1 fruit fly cellular context compared by ENCODE assay signal in genomic region chr2L:161453-162175, dm6.
A peak's percentile ranks its signal among the peaks of the same experiment; 100 is the strongest.
TF ChIP-seq lines count a peak whose summit lies in the region.

No protein-coding gene starts in this region.

TF ChIP-seq in whole organism, embryonic, 481 proteins besides CTCF, POLR2A, EP300 and RAD21 (continued from another document and continues in another):
- TF ChIP-seq CG8359 (GFP tag; optimal IDR thresholded peaks at IDR 0.05; lab: Kevin White, UChicago; ENCODE audit: borderline replicate concordance) (no peak), Vsx1 (GFP tag; optimal IDR thresholded peaks at IDR 0.05; lab: Kevin White, UChicago) (no peak), CG6175 (GFP tag; IDR thresholded peaks at IDR 0.05; lab: Robert Waterston, UW) (no peak), Kr (GFP tag; optimal IDR thresholded peaks at IDR 0.05; lab: Kevin White, UChicago) (no peak), CG16779 (GFP tag; IDR thresholded peaks at IDR 0.05; lab: Robert Waterston, UW) (no peak), D (optimal IDR thresholded peaks at IDR 0.05; lab: Kevin White, UChicago) (peak; percentile 86), D (GFP tag; optimal IDR thresholded peaks at IDR 0.05; lab: Kevin White, UChicago) (no peak), da (GFP tag; optimal IDR thresholded peaks at IDR 0.05; lab: Kevin White, UChicago) (no peak), CG34224 (GFP tag; IDR thresholded peaks at IDR 0.05; lab: Robert Waterston, UW; ENCODE audit: partially characterized antibody) (no peak), E2f1 (GFP tag; IDR thresholded peaks at IDR 0.05; lab: Robert Waterston, UW) (no peak), NC2β (GFP tag; optimal IDR thresholded peaks at IDR 0.05; lab: Kevin White, UChicago) (no peak), nau (GFP tag; optimal IDR thresholded peaks at IDR 0.05; lab: Kevin White, UChicago) (peak; percentile 61), tap (tag; optimal IDR thresholded peaks at IDR 0.05; lab: Kevin White, UChicago) (peak; percentile 11), NC2α (GFP tag; optimal IDR thresholded peaks at IDR 0.05; lab: Kevin White, UChicago) (no peak), wdn (GFP tag; IDR thresholded peaks at IDR 0.05; lab: Robert Waterston, UW) (no peak), Bteb2 (GFP tag; optimal IDR thresholded peaks at IDR 0.05; lab: Kevin White, UChicago) (no peak), CG9876 (GFP tag; optimal IDR thresholded peaks at IDR 0.05; lab: Kevin White, UChicago) (no peak), CG4424 (GFP tag; optimal IDR thresholded peaks at IDR 0.05; lab: Kevin White, UChicago) (peak; percentile 38), Med (GFP tag; lab: Kevin White, UChicago) (peak; percentile 76), disco-r (GFP tag; optimal IDR thresholded peaks at IDR 0.05; lab: Kevin White, UChicago) (no peak), pb (GFP tag; optimal IDR thresholded peaks at IDR 0.05; lab: Kevin White, UChicago) (no peak), sug (tag; optimal IDR thresholded peaks at IDR 0.05; lab: Kevin White, UChicago) (peak; percentile 72), CG1647 (GFP tag; optimal IDR thresholded peaks at IDR 0.05; lab: Kevin White, UChicago) (no peak), abd-A (tag; optimal IDR thresholded peaks at IDR 0.05; lab: Kevin White, UChicago) (peak; percentile 99), al (GFP tag; IDR thresholded peaks at IDR 0.05; lab: Robert Waterston, UW) (no peak), rib (GFP tag; IDR thresholded peaks at IDR 0.05; lab: Robert Waterston, UW) (no peak), fru (optimal IDR thresholded peaks at IDR 0.05; lab: Kevin White, UChicago) (no peak), exex (tag; optimal IDR thresholded peaks at IDR 0.05; lab: Kevin White, UChicago) (peak; percentile 48), emc (GFP tag; optimal IDR thresholded peaks at IDR 0.05; lab: Kevin White, UChicago) (no peak), CG8089 (GFP tag; optimal IDR thresholded peaks at IDR 0.05; lab: Kevin White, UChicago) (no peak), CG12942 (GFP tag; optimal IDR thresholded peaks at IDR 0.05; lab: Kevin White, UChicago) (peak; percentile 1), CG13287 (GFP tag; IDR thresholded peaks at IDR 0.05; lab: Robert Waterston, UW; ENCODE audit: partially characterized antibody) (no peak), gem (tag; optimal IDR thresholded peaks at IDR 0.05; lab: Kevin White, UChicago) (no peak), az2 (GFP tag; optimal IDR thresholded peaks at IDR 0.05; lab: Kevin White, UChicago) (no peak), HLHmδ (GFP tag; optimal IDR thresholded peaks at IDR 0.05; lab: Kevin White, UChicago) (peak; percentile 76), Opbp (GFP tag; IDR thresholded peaks at IDR 0.05; lab: Robert Waterston, UW; ENCODE audit: partially characterized antibody) (no peak), psq (GFP tag; optimal IDR thresholded peaks at IDR 0.05; lab: Kevin White, UChicago) (peak; percentile 57), sens-2 (GFP tag; IDR thresholded peaks at IDR 0.05; lab: Robert Waterston, UW) (no peak), so (GFP tag; IDR thresholded peaks at IDR 0.05; lab: Robert Waterston, UW) (no peak), Stat92E (GFP tag; optimal IDR thresholded peaks at IDR 0.05; lab: Kevin White, UChicago) (peak in 2 of 3 experiments; percentile 71 to 72), trh (GFP tag; optimal IDR thresholded peaks at IDR 0.05; lab: Kevin White, UChicago) (no peak), cwo (GFP tag; optimal IDR thresholded peaks at IDR 0.05; lab: Kevin White, UChicago) (peak; percentile 0), CG31365 (tag; optimal IDR thresholded peaks at IDR 0.05; lab: Kevin White, UChicago) (no peak), Bgb (GFP tag; IDR thresholded peaks at IDR 0.05; lab: Robert Waterston, UW; ENCODE audit: partially characterized antibody) (no peak), CG7271 (tag; optimal IDR thresholded peaks at IDR 0.05; lab: Kevin White, UChicago) (peak; percentile 34), Rx (GFP tag; IDR thresholded peaks at IDR 0.05; lab: Robert Waterston, UW) (no peak), CG18011 (GFP tag; optimal IDR thresholded peaks at IDR 0.05; lab: Kevin White, UChicago) (no peak), gsb (GFP tag; IDR thresholded peaks at IDR 0.05; lab: Robert Waterston, UW) (no peak), cg (GFP tag; optimal IDR thresholded peaks at IDR 0.05; lab: Kevin White, UChicago) (peak; percentile 94), CG10979 (tag; optimal IDR thresholded peaks at IDR 0.05; lab: Kevin White, UChicago) (no peak), Lim3 (GFP tag; IDR thresholded peaks at IDR 0.05; lab: Robert Waterston, UW) (no peak), Elba2 (GFP tag; optimal IDR thresholded peaks at IDR 0.05; lab: Kevin White, UChicago) (no peak), ken (GFP tag; IDR thresholded peaks at IDR 0.05; lab: Robert Waterston, UW) (no peak), cas (GFP tag; IDR thresholded peaks at IDR 0.05; lab: Robert Waterston, UW) (no peak), Hey (tag; optimal IDR thresholded peaks at IDR 0.05; lab: Kevin White, UChicago) (peak; percentile 63), PHDP (tag; optimal IDR thresholded peaks at IDR 0.05; lab: Kevin White, UChicago) (peak; percentile 8), Hr39 (optimal IDR thresholded peaks at IDR 0.05; lab: Kevin White, UChicago) (no peak), Nf-YB (GFP tag; optimal IDR thresholded peaks at IDR 0.05; lab: Kevin White, UChicago) (peak; percentile 40), CG11247 (GFP tag; IDR thresholded peaks at IDR 0.05; lab: Robert Waterston, UW) (no peak), Xrp1 (GFP tag; IDR thresholded peaks at IDR 0.05; lab: Robert Waterston, UW) (no peak), shn (GFP tag; optimal IDR thresholded peaks at IDR 0.05; lab: Kevin White, UChicago) (no peak), CG4854 (GFP tag; optimal IDR thresholded peaks at IDR 0.05; lab: Kevin White, UChicago) (no peak), CG9609 (GFP tag; optimal IDR thresholded peaks at IDR 0.05; lab: Kevin White, UChicago) (no peak), CG11723 (GFP tag; optimal IDR thresholded peaks at IDR 0.05; lab: Kevin White, UChicago) (peak; percentile 25), CG11560 (tag; IDR thresholded peaks at IDR 0.05; lab: Robert Waterston, UW) (no peak), gcm2 (GFP tag; optimal IDR thresholded peaks at IDR 0.05; lab: Kevin White, UChicago) (no peak), dmrt11E (tag; optimal IDR thresholded peaks at IDR 0.05; lab: Kevin White, UChicago) (no peak), pros (GFP tag; optimal IDR thresholded peaks at IDR 0.05; lab: Kevin White, UChicago) (peak; percentile 96), CG5953 (GFP tag; IDR thresholded peaks at IDR 0.05; lab: Robert Waterston, UW) (no peak), CG17829 (tag; optimal IDR thresholded peaks at IDR 0.05; lab: Kevin White, UChicago) (no peak), Dek (tag; optimal IDR thresholded peaks at IDR 0.05; lab: Kevin White, UChicago) (no peak), otp (GFP tag; IDR thresholded peaks at IDR 0.05; lab: Robert Waterston, UW) (no peak), sim (GFP tag; IDR thresholded peaks at IDR 0.05; lab: Robert Waterston, UW) (no peak), CG15269 (tag; optimal IDR thresholded peaks at IDR 0.05; lab: Kevin White, UChicago) (no peak), ttk (GFP tag; IDR thresholded peaks at IDR 0.05; lab: Robert Waterston, UW) (no peak), Nf-YC (tag; optimal IDR thresholded peaks at IDR 0.05; lab: Kevin White, UChicago) (peak; percentile 50), E2f2 (GFP tag; IDR thresholded peaks at IDR 0.05; lab: Robert Waterston, UW) (no peak), CG1832 (GFP tag; optimal IDR thresholded peaks at IDR 0.05; lab: Kevin White, UChicago) (peak; percentile 45), CG7372 (GFP tag; IDR thresholded peaks at IDR 0.05; lab: Robert Waterston, UW) (no peak), MTF-1 (GFP tag; optimal IDR thresholded peaks at IDR 0.05; lab: Kevin White, UChicago; ENCODE audit: borderline replicate concordance) (peak; percentile 21), CG4820 (GFP tag; optimal IDR thresholded peaks at IDR 0.05; lab: Kevin White, UChicago) (no peak), CG10209 (GFP tag; optimal IDR thresholded peaks at IDR 0.05; lab: Kevin White, UChicago) (no peak), pum (GFP tag; optimal IDR thresholded peaks at IDR 0.05; lab: Kevin White, UChicago) (no peak), btn (GFP tag; optimal IDR thresholded peaks at IDR 0.05; lab: Kevin White, UChicago) (no peak), Aef1 (GFP tag; IDR thresholded peaks at IDR 0.05; lab: Robert Waterston, UW) (no peak), nerfin-2 (GFP tag; IDR thresholded peaks at IDR 0.05; lab: Robert Waterston, UW; ENCODE audit: partially characterized antibody) (no peak), ara (GFP tag; IDR thresholded peaks at IDR 0.05; lab: Robert Waterston, UW) (no peak), CG3407 (GFP tag; optimal IDR thresholded peaks at IDR 0.05; lab: Kevin White, UChicago) (peak; percentile 100), CG11085 (GFP tag; IDR thresholded peaks at IDR 0.05; lab: Robert Waterston, UW) (no peak), Hsf (GFP tag; optimal IDR thresholded peaks at IDR 0.05; lab: Kevin White, UChicago) (no peak), sima (GFP tag; optimal IDR thresholded peaks at IDR 0.05; lab: Kevin White, UChicago) (no peak), pfk (GFP tag; optimal IDR thresholded peaks at IDR 0.05; lab: Kevin White, UChicago) (peak; percentile 61), insv (GFP tag; optimal IDR thresholded peaks at IDR 0.05; lab: Kevin White, UChicago) (peak in 1 of 2 experiments; percentile 47), eve (GFP tag; optimal IDR thresholded peaks at IDR 0.05; lab: Kevin White, UChicago) (no peak), zfh1 (GFP tag; IDR thresholded peaks at IDR 0.05; lab: Robert Waterston, UW) (no peak), Hmr (GFP tag; optimal IDR thresholded peaks at IDR 0.05; lab: Kevin White, UChicago) (peak; percentile 50), CG12769 (tag; optimal IDR thresholded peaks at IDR 0.05; lab: Kevin White, UChicago) (peak; percentile 82), sqz (GFP tag; optimal IDR thresholded peaks at IDR 0.05; lab: Kevin White, UChicago) (peak; percentile 69), CG4617 (GFP tag; optimal IDR thresholded peaks at IDR 0.05; lab: Kevin White, UChicago; ENCODE audit: borderline replicate concordance) (no peak), lov (optimal IDR thresholded peaks at IDR 0.05; lab: Kevin White, UChicago) (no peak), lov (GFP tag; IDR thresholded peaks at IDR 0.05; lab: Robert Waterston, UW) (no peak), CG2889 (GFP tag; IDR thresholded peaks at IDR 0.05; lab: Robert Waterston, UW) (no peak), B-H1 (GFP tag; IDR thresholded peaks at IDR 0.05; lab: Robert Waterston, UW) (no peak), ranshi (GFP tag; IDR thresholded peaks at IDR 0.05; lab: Robert Waterston, UW) (no peak), Meics (GFP tag; optimal IDR thresholded peaks at IDR 0.05; lab: Kevin White, UChicago) (no peak), CG10321 (GFP tag; IDR thresholded peaks at IDR 0.05; lab: Robert Waterston, UW) (no peak), CG10366 (GFP tag; IDR thresholded peaks at IDR 0.05; lab: Robert Waterston, UW) (no peak), Ptx1 (GFP tag; IDR thresholded peaks at IDR 0.05; lab: Robert Waterston, UW) (no peak), CG8290 (GFP tag; optimal IDR thresholded peaks at IDR 0.05; lab: Kevin White, UChicago) (no peak), CG8290 (tag; optimal IDR thresholded peaks at IDR 0.05; lab: Kevin White, UChicago) (peak; percentile 14 to 62), chn (GFP tag; optimal IDR thresholded peaks at IDR 0.05; lab: Kevin White, UChicago) (no peak), Drgx (GFP tag; IDR thresholded peaks at IDR 0.05; lab: Robert Waterston, UW) (no peak), scrt (GFP tag; optimal IDR thresholded peaks at IDR 0.05; lab: Kevin White, UChicago) (peak; percentile 29), gfzf (GFP tag; optimal IDR thresholded peaks at IDR 0.05; lab: Kevin White, UChicago) (no peak), H2.0 (GFP tag; IDR thresholded peaks at IDR 0.05; lab: Robert Waterston, UW) (no peak), CG1233 (GFP tag; optimal IDR thresholded peaks at IDR 0.05; lab: Kevin White, UChicago) (peak; percentile 16), Atf6 (GFP tag; IDR thresholded peaks at IDR 0.05; lab: Robert Waterston, UW) (no peak), dpn (GFP tag; optimal IDR thresholded peaks at IDR 0.05; lab: Kevin White, UChicago) (no peak), CG43689 (GFP tag; IDR thresholded peaks at IDR 0.05; lab: Robert Waterston, UW) (no peak), CG3281 (GFP tag; optimal IDR thresholded peaks at IDR 0.05; lab: Kevin White, UChicago) (peak; percentile 66), ind (GFP tag; optimal IDR thresholded peaks at IDR 0.05; lab: Kevin White, UChicago) (no peak), CG7357 (GFP tag; IDR thresholded peaks at IDR 0.05; lab: Robert Waterston, UW) (no peak), zfh2 (GFP tag; optimal IDR thresholded peaks at IDR 0.05; lab: Kevin White, UChicago) (no peak), BtbVII (GFP tag; optimal IDR thresholded peaks at IDR 0.05; lab: Kevin White, UChicago) (peak; percentile 52), Dp (GFP tag; optimal IDR thresholded peaks at IDR 0.05; lab: Kevin White, UChicago) (no peak), Six4 (GFP tag; optimal IDR thresholded peaks at IDR 0.05; lab: Kevin White, UChicago) (no peak), aop (GFP tag; IDR thresholded peaks at IDR 0.05; lab: Robert Waterston, UW) (no peak), CG12155 (GFP tag; optimal IDR thresholded peaks at IDR 0.05; lab: Kevin White, UChicago) (no peak), yki (optimal IDR thresholded peaks at IDR 0.05; lab: Kevin White, UChicago) (no peak), Atf3 (GFP tag; optimal IDR thresholded peaks at IDR 0.05; lab: Kevin White, UChicago) (no peak), trem (tag; optimal IDR thresholded peaks at IDR 0.05; lab: Kevin White, UChicago) (peak; percentile 20), sr (GFP tag; IDR thresholded peaks at IDR 0.05; lab: Robert Waterston, UW) (no peak), Jarid2 (GFP tag; optimal IDR thresholded peaks at IDR 0.05; lab: Kevin White, UChicago) (no peak), CG18764 (GFP tag; optimal IDR thresholded peaks at IDR 0.05; lab: Kevin White, UChicago) (no peak), jumu (GFP tag; optimal IDR thresholded peaks at IDR 0.05; lab: Kevin White, UChicago) (no peak), Dip2 (GFP tag; IDR thresholded peaks at IDR 0.05; lab: Robert Waterston, UW) (no peak), CG33213 (GFP tag; optimal IDR thresholded peaks at IDR 0.05; lab: Kevin White, UChicago) (no peak), dm (GFP tag; optimal IDR thresholded peaks at IDR 0.05; lab: Kevin White, UChicago) (no peak), pnt (GFP tag; optimal IDR thresholded peaks at IDR 0.05; lab: Kevin White, UChicago) (no peak), Mes4 (GFP tag; optimal IDR thresholded peaks at IDR 0.05; lab: Kevin White, UChicago) (no peak), CG2129 (GFP tag; IDR thresholded peaks at IDR 0.05; lab: Robert Waterston, UW; ENCODE audit: partially characterized antibody) (no peak)
